Worm (Caenorhabditis elegans): ENCODE results near the gene sek-6.

sek-6 gene

ce11 chrX:9999599-10000201 is 31.2 kb upstream of the sek-6 start (continued):
- TF ChIP-seq ceh-28 (tag; optimal IDR thresholded peaks at IDR 0.05) (peak; percentile 68), ama-1 (optimal IDR thresholded peaks at IDR 0.05) (no peak), nhr-25 (tag; optimal IDR thresholded peaks at IDR 0.05; ENCODE audit: borderline replicate concordance, insufficient read depth) (no peak), ctbp-1 (GFP tag; IDR thresholded peaks at IDR 0.05) (peak; percentile 88), madf-5 (GFP tag; IDR thresholded peaks at IDR 0.05) (no peak), ceh-62 (tag; optimal IDR thresholded peaks at IDR 0.05) (no peak), fkh-10 (GFP tag; optimal IDR thresholded peaks at IDR 0.05) (no peak), rbr-2 (tag; optimal IDR thresholded peaks at IDR 0.05) (peak; percentile 63), nhr-111 (GFP tag; optimal IDR thresholded peaks at IDR 0.05) (no peak), lin-29 (GFP tag; IDR thresholded peaks at IDR 0.05) (peak; percentile 48; the same call in 1 of the 2 replicates), R02D3.7 (tag; optimal IDR thresholded peaks at IDR 0.05) (no peak), zfp-2 (tag; optimal IDR thresholded peaks at IDR 0.05) (no peak), mxl-3 (GFP tag; optimal IDR thresholded peaks at IDR 0.05) (peak; percentile 96), nhr-102 (tag; optimal IDR thresholded peaks at IDR 0.05) (no peak), nhr-77 (tag; optimal IDR thresholded peaks at IDR 0.05) (peak; percentile 50), F26F4.8 (GFP tag; conservative IDR thresholded peaks at IDR 0.05) (no peak), Y48G9A.11 (GFP tag; IDR thresholded peaks at IDR 0.05) (no peak), egl-43 (GFP tag; IDR thresholded peaks at IDR 0.05) (peak; percentile 83), lim-7 (GFP tag; IDR thresholded peaks at IDR 0.05) (no peak), arid-1 (GFP tag; conservative IDR thresholded peaks at IDR 0.05) (peak; percentile 57), ztf-7 (tag; optimal IDR thresholded peaks at IDR 0.05) (no peak), hlh-11 (tag; optimal IDR thresholded peaks at IDR 0.05) (peak; percentile 96), hif-1 (tag; optimal IDR thresholded peaks at IDR 0.05) (peak in 1 of 2 experiments; percentile 75), F49E8.2 (tag; optimal IDR thresholded peaks at IDR 0.05; ENCODE audit: borderline replicate concordance) (no peak), nhr-10 (tag; optimal IDR thresholded peaks at IDR 0.05) (no peak), spr-1 (tag; optimal IDR thresholded peaks at IDR 0.05) (peak; percentile 11), aly-2 (tag; optimal IDR thresholded peaks at IDR 0.05) (no peak), unc-62 (GFP tag; optimal IDR thresholded peaks at IDR 0.05 in 1 of 2) (peak in 1 of 2 experiments; percentile 90), unc-62 (tag; optimal IDR thresholded peaks at IDR 0.05) (no peak), lin-15B (tag; optimal IDR thresholded peaks at IDR 0.05) (no peak), nhr-11 (tag; optimal IDR thresholded peaks at IDR 0.05) (no peak), mes-2 (tag; optimal IDR thresholded peaks at IDR 0.05; ENCODE audit: poor library complexity, severe bottlenecking) (peak; percentile 71), Y105C5A.15 (GFP tag; IDR thresholded peaks at IDR 0.05) (no peak), nhr-41 (GFP tag; IDR thresholded peaks at IDR 0.05) (no peak), madf-9 (GFP tag; conservative IDR thresholded peaks at IDR 0.05) (0 out of 2 replicates have a peak, but pooled peaks have one; percentile 7), mxl-2 (GFP tag; conservative IDR thresholded peaks at IDR 0.05) (no peak)

DNA sequence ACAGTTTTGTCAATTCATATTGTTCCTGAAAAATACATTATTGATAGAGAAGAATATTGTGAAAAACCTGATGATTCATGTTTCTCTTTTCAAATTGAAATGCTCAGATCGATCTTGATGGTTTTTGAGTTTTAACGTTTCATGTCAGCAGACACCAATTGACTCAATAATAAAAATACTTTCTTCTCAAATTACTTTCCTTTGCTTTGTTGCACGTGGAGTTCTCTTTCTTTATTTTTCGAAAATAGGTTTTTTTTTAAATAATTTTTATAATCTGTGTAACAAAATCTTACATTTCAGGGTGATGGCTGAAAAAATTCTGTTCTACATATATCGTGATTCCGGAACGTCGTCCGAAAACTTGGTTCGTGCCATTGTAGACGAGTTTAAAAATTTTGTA is 30.3 kb upstream of the sek-6 start, which contains the start of gene F19C6.2:
TSS of gene F19C6.2 (plus strand) at position 301 of the 400 bp plus-strand sequence.
- TF ChIP-seq T26A8.4 (GFP tag; IDR thresholded peaks at IDR 0.05) (no peak), nhr-76 (tag; optimal IDR thresholded peaks at IDR 0.05) (no peak), aha-1 (tag) (peak; percentile 77), dve-1 (tag; optimal IDR thresholded peaks at IDR 0.05; ENCODE audit: insufficient read depth) (peak; percentile 26), ceh-44 (GFP tag; IDR thresholded peaks at IDR 0.05) (no peak), mxl-3 (GFP tag; optimal IDR thresholded peaks at IDR 0.05) (no peak)

All from whole organism, L4 larva.